Fruit fly (Drosophila melanogaster) whole organism, embryonic: ENCODE results near the gene Rpp30.

Experiments
- Adf1 ChIP-seq: fragments of 200-800 bp; sonication (Bioruptor generic); IDR thresholded peaks from 2 replicates; pipeline ENCODE4 v1.3.6; 2022; ENCODE audit warnings: missing biosample characterization, missing genetic modification characterization
- CG11247 ChIP-seq: fragments of 200-800 bp; sonication (Bioruptor generic); IDR thresholded peaks from 2 replicates; pipeline ENCODE4 v1.3.6; 2022; ENCODE audit warnings: missing biosample characterization, missing genetic modification characterization
- CG11504 ChIP-seq: fragments of 200-800 bp; sonication (Bioruptor generic); optimal IDR thresholded peaks from 3 replicates; lab custom pipeline; 2019; ENCODE audit warnings: missing biosample characterization, mild to moderate bottlenecking, missing genetic modification characterization, moderate library complexity
- CG12769 ChIP-seq: fragments of 200-800 bp; sonication (Bioruptor generic); optimal IDR thresholded peaks from 2 replicates; lab custom pipeline; 2019; ENCODE audit warnings: missing biosample characterization, mild to moderate bottlenecking, missing genetic modification characterization, moderate library complexity
- CG13894 ChIP-seq: fragments of 200-800 bp; sonication (Bioruptor generic); optimal IDR thresholded peaks from 3 replicates; lab custom pipeline; 2018; ENCODE audit warnings: missing biosample characterization, mild to moderate bottlenecking, missing genetic modification characterization, moderate library complexity
- CG14050 ChIP-seq: fragments of 200-800 bp; sonication (Bioruptor generic); IDR thresholded peaks from 3 replicates; pipeline ENCODE4 v1.3.6; 2022; ENCODE audit warnings: missing biosample characterization, missing genetic modification characterization
- CG30403 ChIP-seq: fragments of 200-800 bp; sonication (Bioruptor generic); optimal IDR thresholded peaks from 3 replicates; lab custom pipeline; 2016; ENCODE audit warnings: missing biosample characterization, missing genetic modification characterization
- CG3065 ChIP-seq: fragments of 200-800 bp; sonication (Bioruptor generic); optimal IDR thresholded peaks from 2 replicates; lab custom pipeline; 2016; ENCODE audit warnings: missing biosample characterization, missing genetic modification characterization
- CG31365 ChIP-seq: fragments of 200-800 bp; sonication (Bioruptor generic); optimal IDR thresholded peaks from 2 replicates; lab custom pipeline; 2018; ENCODE audit warnings: missing biosample characterization, mild to moderate bottlenecking, missing genetic modification characterization
- CG34376 ChIP-seq: fragments of 200-800 bp; sonication (Bioruptor generic); optimal IDR thresholded peaks from 2 replicates; lab custom pipeline; 2018; ENCODE audit warnings: missing biosample characterization, mild to moderate bottlenecking, missing genetic modification characterization
- CG42726 ChIP-seq: fragments of 200-800 bp; sonication (Bioruptor generic); IDR thresholded peaks from 2 replicates; pipeline ENCODE4 v1.3.6; 2022; ENCODE audit warnings: missing biosample characterization, missing genetic modification characterization; ENCODE audit not compliant: partially characterized antibody
- CG4282 ChIP-seq: fragments of 200-800 bp; sonication (Bioruptor generic); optimal IDR thresholded peaks from 2 replicates; lab custom pipeline; 2016; ENCODE audit warnings: missing biosample characterization, missing genetic modification characterization
- CG8924 ChIP-seq: fragments of 200-800 bp; optimal IDR thresholded peaks from 3 replicates; lab custom pipeline; 2019; ENCODE audit warnings: missing biosample characterization, mild to moderate bottlenecking, missing genetic modification characterization, moderate library complexity
- CG9797 ChIP-seq: fragments of 200-800 bp; sonication (Bioruptor generic); optimal IDR thresholded peaks from 3 replicates; lab custom pipeline; 2018; ENCODE audit warnings: missing biosample characterization, mild to moderate bottlenecking, missing genetic modification characterization
- D ChIP-seq, 2 experiments: fragments of 200-800 bp in 1 of 2; fragments of >200 bp in 1 of 2; sonication (Bioruptor generic) in 1 of 2; optimal IDR thresholded peaks; 2 replicates in 1 of 2; 3 replicates in 1 of 2; lab custom pipeline; 2017; ENCODE audit warnings: mild to moderate bottlenecking in 1 of 2, missing biosample characterization in 1 of 2, missing genetic modification characterization in 1 of 2, missing genetic modification reagents in 1 of 2
- Dip2 ChIP-seq: fragments of 200-800 bp; sonication (Bioruptor generic); IDR thresholded peaks from 2 replicates; pipeline ENCODE4 v1.3.6; 2022; ENCODE audit warnings: missing biosample characterization, missing genetic modification characterization
- Dref ChIP-seq: fragments of 200-800 bp; sonication (Bioruptor generic); IDR thresholded peaks from 2 replicates; pipeline ENCODE4 v1.3.6; 2022; ENCODE audit warnings: missing biosample characterization, missing genetic modification characterization
- Jarid2 ChIP-seq: fragments of 200-800 bp; sonication (Bioruptor generic); optimal IDR thresholded peaks from 3 replicates; lab custom pipeline; 2017; ENCODE audit warnings: mild to moderate bottlenecking, missing biosample characterization, missing genetic modification reagents, missing genetic modification characterization
- Max ChIP-seq: fragments of 200-800 bp; sonication (Bioruptor generic); optimal IDR thresholded peaks from 2 replicates; lab custom pipeline; 2016; ENCODE audit warnings: missing biosample characterization, mild to moderate bottlenecking, missing genetic modification characterization
- Myb ChIP-seq: fragments of 200-800 bp; sonication (Bioruptor generic); optimal IDR thresholded peaks from 2 replicates; lab custom pipeline; 2016; ENCODE audit warnings: missing biosample characterization, missing genetic modification characterization
- Neu2 ChIP-seq: fragments of 200-800 bp; sonication (Bioruptor generic); optimal IDR thresholded peaks from 3 replicates; lab custom pipeline; 2016; ENCODE audit warnings: missing biosample characterization, missing genetic modification characterization, borderline replicate concordance
- Nf-YA ChIP-seq: fragments of 200-800 bp; sonication (Bioruptor generic); IDR thresholded peaks from 2 replicates; pipeline ENCODE4 v1.3.6; 2022; ENCODE audit warnings: missing biosample characterization, missing genetic modification characterization
- Nf-YC ChIP-seq: fragments of 200-800 bp; optimal IDR thresholded peaks from 3 replicates; lab custom pipeline; 2019; ENCODE audit warnings: missing biosample characterization, mild to moderate bottlenecking, missing genetic modification characterization, moderate library complexity
- ac ChIP-seq: fragments of 200-800 bp; sonication (Bioruptor generic); optimal IDR thresholded peaks from 3 replicates; lab custom pipeline; 2017; ENCODE audit warnings: missing biosample characterization, mild to moderate bottlenecking, missing genetic modification characterization
- bcd ChIP-seq: fragments of 200-800 bp; sonication (Bioruptor generic); optimal IDR thresholded peaks from 2 replicates; lab custom pipeline; 2017; ENCODE audit warnings: missing biosample characterization, mild to moderate bottlenecking, missing genetic modification characterization
- cg ChIP-seq: fragments of 200-800 bp; sonication (Bioruptor generic); optimal IDR thresholded peaks from 3 replicates; lab custom pipeline; 2019; ENCODE audit warnings: missing biosample characterization, mild to moderate bottlenecking, missing genetic modification characterization, moderate library complexity
- dan ChIP-seq: fragments of 200-800 bp; sonication (Bioruptor generic); IDR thresholded peaks from 2 replicates; pipeline ENCODE4 v1.3.6; 2022; ENCODE audit warnings: missing biosample characterization, missing genetic modification characterization
- esg ChIP-seq: fragments of 200-800 bp; sonication (Bioruptor generic); conservative IDR thresholded peaks from 2 replicates; pipeline ENCODE4 v1.3.6; 2022; ENCODE audit warnings: missing biosample characterization, missing genetic modification characterization
- ewg ChIP-seq: fragments of 200-800 bp; sonication (Bioruptor generic); optimal IDR thresholded peaks from 3 replicates; lab custom pipeline; 2017; ENCODE audit warnings: mild to moderate bottlenecking, missing biosample characterization, missing genetic modification reagents, missing genetic modification characterization
- exex ChIP-seq: fragments of 200-800 bp; sonication (Bioruptor generic); optimal IDR thresholded peaks from 4 replicates; lab custom pipeline; 2018; ENCODE audit warnings: missing biosample characterization, mild to moderate bottlenecking, missing genetic modification characterization, moderate library complexity
- grn ChIP-seq: fragments of 200-800 bp; sonication (Bioruptor generic); optimal IDR thresholded peaks from 3 replicates; lab custom pipeline; 2017; ENCODE audit warnings: missing biosample characterization, missing genetic modification characterization
- gt ChIP-seq: fragments of 200-800 bp; sonication (Bioruptor generic); IDR thresholded peaks from 2 replicates; pipeline ENCODE4 v1.3.6; 2022; ENCODE audit warnings: missing biosample characterization, missing genetic modification characterization
- kay ChIP-seq: fragments of 200-800 bp; sonication (Bioruptor generic); optimal IDR thresholded peaks from 2 replicates; lab custom pipeline; 2016; ENCODE audit warnings: missing biosample characterization, missing genetic modification characterization
- lab ChIP-seq: fragments of 200-800 bp; sonication (Bioruptor generic); optimal IDR thresholded peaks from 3 replicates; lab custom pipeline; 2017; ENCODE audit warnings: missing biosample characterization, missing genetic modification characterization, mild to moderate bottlenecking, moderate library complexity, missing genetic modification reagents
- lilli ChIP-seq: fragments of 200-800 bp; sonication (Bioruptor generic); optimal IDR thresholded peaks from 3 replicates; lab custom pipeline; 2016; ENCODE audit warnings: missing biosample characterization, missing genetic modification characterization
- nerfin-1 ChIP-seq: fragments of 200-800 bp; sonication (Bioruptor generic); optimal IDR thresholded peaks from 3 replicates; lab custom pipeline; 2019; ENCODE audit warnings: missing biosample characterization, mild to moderate bottlenecking, missing genetic modification characterization, moderate library complexity
- nom ChIP-seq: fragments of 200-800 bp; sonication (Bioruptor generic); optimal IDR thresholded peaks from 2 replicates; lab custom pipeline; 2017; ENCODE audit warnings: missing biosample characterization, missing genetic modification characterization, mild to moderate bottlenecking, moderate library complexity, missing genetic modification reagents
- onecut ChIP-seq: fragments of 200-800 bp; sonication (Bioruptor generic); IDR thresholded peaks from 2 replicates; pipeline ENCODE4 v1.3.6; 2022; ENCODE audit warnings: missing biosample characterization, missing genetic modification characterization
- p53 ChIP-seq: fragments of 200-800 bp; sonication (Bioruptor generic); optimal IDR thresholded peaks from 2 replicates; lab custom pipeline; 2016; ENCODE audit warnings: missing biosample characterization, missing genetic modification characterization
- pfk ChIP-seq: fragments of 200-800 bp; sonication (Bioruptor generic); optimal IDR thresholded peaks from 2 replicates; lab custom pipeline; 2018; ENCODE audit warnings: missing biosample characterization, mild to moderate bottlenecking, missing genetic modification characterization, moderate library complexity
- pita ChIP-seq: fragments of 200-800 bp; sonication (Bioruptor generic); optimal IDR thresholded peaks from 2 replicates; lab custom pipeline; 2017; ENCODE audit warnings: missing biosample characterization, mild to moderate bottlenecking, missing genetic modification characterization
- sc ChIP-seq, 3 experiments: fragments of >200 bp in 2 of 3; fragments of 200-800 bp in 1 of 3; sonication (Bioruptor generic) in 1 of 3; optimal IDR thresholded peaks; 2 replicates in 2 of 3; 3 replicates in 1 of 3; lab custom pipeline; 2017; ENCODE audit warnings: mild to moderate bottlenecking in 1 of 3, missing biosample characterization in 1 of 3, missing genetic modification characterization in 1 of 3, missing genetic modification reagents in 1 of 3
- sima ChIP-seq: fragments of 200-800 bp; sonication (Bioruptor generic); optimal IDR thresholded peaks from 2 replicates; lab custom pipeline; 2016; ENCODE audit warnings: missing biosample characterization, missing genetic modification characterization
- sna ChIP-seq: fragments of 200-800 bp; sonication (Bioruptor generic); IDR thresholded peaks from 2 replicates; pipeline ENCODE4 v1.3.6; 2022; ENCODE audit warnings: missing biosample characterization, missing genetic modification characterization; ENCODE audit not compliant: partially characterized antibody
- tgo ChIP-seq: fragments of 200-800 bp; sonication (Bioruptor generic); IDR thresholded peaks from 3 replicates; pipeline ENCODE4 v1.3.6; 2022; ENCODE audit warnings: missing biosample characterization, missing genetic modification characterization
- toy ChIP-seq: fragments of 200-800 bp; sonication (Bioruptor generic); IDR thresholded peaks from 2 replicates; pipeline ENCODE4 v1.3.6; 2022; ENCODE audit warnings: missing biosample characterization, missing genetic modification characterization
- unpg ChIP-seq: fragments of 200-800 bp; sonication (Bioruptor generic); optimal IDR thresholded peaks from 3 replicates; lab custom pipeline; 2018; ENCODE audit warnings: missing biosample characterization, mild to moderate bottlenecking, missing genetic modification characterization, moderate library complexity
- vfl ChIP-seq: fragments of 200-800 bp; sonication (Bioruptor generic); optimal IDR thresholded peaks from 2 replicates; lab custom pipeline; 2016; ENCODE audit warnings: missing biosample characterization, missing genetic modification characterization

Gene Rpp30

dm6 chr2L:246656-247340, 5.4 kb downstream of the Rpp30 start (continued):
- TF ChIP-seq dan (no peak), CG11247 (no peak), Max (GFP tag; lab: Kevin White, UChicago) (peak; percentile 49), sc (optimal IDR thresholded peaks at IDR 0.05; lab: Kevin White, UChicago) (no peak), sc (GFP tag; optimal IDR thresholded peaks at IDR 0.05; lab: Kevin White, UChicago) (no peak), pfk (no peak), Nf-YC (peak; percentile 15), lab (GFP tag; lab: Kevin White, UChicago) (peak; percentile 23), CG42726 (GFP tag; lab: Robert Waterston, UW) (no peak), vfl (GFP tag; lab: Kevin White, UChicago) (no peak), sna (GFP tag; lab: Robert Waterston, UW) (peak; percentile 57; the same call in 1 of the 2 replicates), CG12769 (tag; lab: Kevin White, UChicago) (peak; percentile 52), CG9797 (GFP tag; lab: Kevin White, UChicago) (no peak), CG34376 (GFP tag; lab: Kevin White, UChicago) (peak; percentile 32), esg (GFP tag; lab: Robert Waterston, UW) (no peak), CG4282 (GFP tag; lab: Kevin White, UChicago) (no peak), sima (GFP tag; lab: Kevin White, UChicago) (no peak), pita (GFP tag; lab: Kevin White, UChicago) (no peak), exex (tag; lab: Kevin White, UChicago) (no peak), Adf1 (peak; percentile 97), nerfin-1 (peak; percentile 46), CG11504 (no peak), toy (GFP tag; lab: Robert Waterston, UW) (no peak), ac (GFP tag; lab: Kevin White, UChicago) (no peak), CG13894 (tag; lab: Kevin White, UChicago) (peak; percentile 23), nom (GFP tag; lab: Kevin White, UChicago) (peak; percentile 94), Jarid2 (no peak), Dip2 (GFP tag; lab: Robert Waterston, UW) (no peak), ewg (no peak), cg (GFP tag; lab: Kevin White, UChicago) (peak; percentile 24), Neu2 (GFP tag; lab: Kevin White, UChicago) (no peak), Dref (no peak), Nf-YA (0 out of 2 replicates have a peak, but pooled peaks have one; percentile 2), unpg (GFP tag; lab: Kevin White, UChicago) (no peak), p53 (GFP tag; lab: Kevin White, UChicago) (no peak), bcd (GFP tag; lab: Kevin White, UChicago) (no peak), D (optimal IDR thresholded peaks at IDR 0.05; lab: Kevin White, UChicago) (no peak), D (GFP tag; optimal IDR thresholded peaks at IDR 0.05; lab: Kevin White, UChicago) (no peak), kay (no peak), CG30403 (no peak), grn (GFP tag; lab: Kevin White, UChicago) (no peak), CG14050 (GFP tag; lab: Robert Waterston, UW) (no peak; the same call in 2 of the 3 replicates), CG8924 (no peak), CG31365 (tag; lab: Kevin White, UChicago) (no peak), CG3065 (GFP tag; lab: Kevin White, UChicago) (no peak), tgo (GFP tag; lab: Robert Waterston, UW) (no peak), gt (GFP tag; lab: Robert Waterston, UW) (no peak), onecut (GFP tag; lab: Robert Waterston, UW) (peak; percentile 23), Myb (GFP tag; lab: Kevin White, UChicago) (no peak), lilli (GFP tag; lab: Kevin White, UChicago) (no peak)
